Worm (Caenorhabditis elegans) whole organism, late embryonic: ENCODE measurements around the gene lec-7.
A peak's percentile ranks its signal among the peaks of the same experiment; 100 is the strongest.

Source experiments
- F13H6.1 ChIP-seq: sonication (generic microtip); optimal IDR thresholded peaks from 2 replicates; lab custom pipeline; 2016; ENCODE audit warnings: missing genetic modification characterization, missing compliant biosample characterization
- K02D7.2 ChIP-seq: sonication (generic microtip); optimal IDR thresholded peaks from 2 replicates; lab custom pipeline; 2017; ENCODE audit warnings: mild to moderate bottlenecking, missing genetic modification characterization, missing compliant biosample characterization
- T23F11.4 ChIP-seq: fragments of 200-800 bp; sonication (Bioruptor generic); optimal IDR thresholded peaks from 2 replicates; lab custom pipeline; 2018; ENCODE audit warnings: mild to moderate bottlenecking, missing genetic modification characterization, missing compliant biosample characterization
- Y22D7AL.16 ChIP-seq: sonication (generic microtip); optimal IDR thresholded peaks from 2 replicates; lab custom pipeline; 2016; ENCODE audit warnings: missing genetic modification characterization, missing compliant biosample characterization
- ahr-1 ChIP-seq: sonication (generic microtip); optimal IDR thresholded peaks from 2 replicates; lab custom pipeline; 2016; ENCODE audit warnings: missing genetic modification characterization, missing compliant biosample characterization
- ama-1 ChIP-seq: fragments of 150-350 bp; optimal IDR thresholded peaks from 2 replicates; lab custom pipeline; 2014
- ceh-14 ChIP-seq: sonication (generic microtip); optimal IDR thresholded peaks from 2 replicates; lab custom pipeline; 2016; ENCODE audit warnings: missing genotype, missing genetic modification characterization, missing compliant biosample characterization
- ceh-18 ChIP-seq: sonication (generic microtip); optimal IDR thresholded peaks from 2 replicates; lab custom pipeline; 2016; ENCODE audit warnings: missing genetic modification characterization, missing compliant biosample characterization
- ceh-19 ChIP-seq: fragments of 200-800 bp; sonication (Bioruptor generic); optimal IDR thresholded peaks from 2 replicates; lab custom pipeline; 2018; ENCODE audit warnings: mild to moderate bottlenecking, missing genetic modification characterization, missing compliant biosample characterization
- ceh-2 ChIP-seq: sonication (generic microtip); optimal IDR thresholded peaks from 2 replicates; lab custom pipeline; 2016; ENCODE audit warnings: missing genotype, missing genetic modification characterization, missing compliant biosample characterization
- ceh-22 ChIP-seq: sonication (generic microtip); optimal IDR thresholded peaks from 2 replicates; lab custom pipeline; 2017; ENCODE audit warnings: missing biosample characterization, missing genetic modification characterization
- ceh-30 ChIP-seq: fragments of 150-350 bp; optimal IDR thresholded peaks from 2 replicates; lab custom pipeline; 2014; ENCODE audit warnings: missing biosample characterization, missing genetic modification characterization
- ceh-31 ChIP-seq: sonication (generic microtip); optimal IDR thresholded peaks from 2 replicates; lab custom pipeline; 2016; ENCODE audit warnings: missing genetic modification characterization, missing compliant biosample characterization
- ceh-34 ChIP-seq: sonication (generic microtip); optimal IDR thresholded peaks from 2 replicates; lab custom pipeline; 2016; ENCODE audit warnings: mild to moderate bottlenecking, missing genetic modification characterization, missing compliant biosample characterization
- ceh-9 ChIP-seq: sonication (generic microtip); optimal IDR thresholded peaks from 2 replicates; lab custom pipeline; 2016; ENCODE audit warnings: mild to moderate bottlenecking, missing genetic modification characterization, inconsistent platforms, missing compliant biosample characterization
- dve-1 ChIP-seq: sonication (generic microtip); optimal IDR thresholded peaks from 2 replicates; lab custom pipeline; 2017; ENCODE audit warnings: antibody characterized with exemption, mild to moderate bottlenecking, missing genetic modification characterization, missing compliant biosample characterization
- elt-2 ChIP-seq: sonication (generic microtip); optimal IDR thresholded peaks from 2 replicates; lab custom pipeline; 2016; ENCODE audit warnings: missing genetic modification reagents, missing genetic modification characterization, missing compliant biosample characterization
- ets-4 ChIP-seq: sonication (generic microtip); optimal IDR thresholded peaks from 2 replicates; lab custom pipeline; 2016; ENCODE audit warnings: missing genetic modification characterization, missing compliant biosample characterization
- eyg-1 ChIP-seq: sonication (generic microtip); optimal IDR thresholded peaks from 2 replicates; lab custom pipeline; 2016; ENCODE audit warnings: missing genotype, missing genetic modification characterization, missing compliant biosample characterization
- fax-1 ChIP-seq: sonication (generic microtip); optimal IDR thresholded peaks from 2 replicates; lab custom pipeline; 2016; ENCODE audit warnings: missing genotype, missing genetic modification characterization, missing compliant biosample characterization
- fkh-6 ChIP-seq: sonication (generic microtip); optimal IDR thresholded peaks from 2 replicates; lab custom pipeline; 2016; ENCODE audit warnings: missing genetic modification characterization, missing compliant biosample characterization
- gmeb-2 ChIP-seq: sonication (generic microtip); optimal IDR thresholded peaks from 2 replicates; lab custom pipeline; 2016; ENCODE audit warnings: missing genetic modification characterization, inconsistent platforms, missing compliant biosample characterization
- hlh-30 ChIP-seq: sonication (generic microtip); optimal IDR thresholded peaks from 2 replicates; lab custom pipeline; 2017; ENCODE audit warnings: antibody characterized with exemption, missing genetic modification characterization, missing compliant biosample characterization; ENCODE audit not compliant: insufficient read depth
- hlh-6 ChIP-seq: sonication (generic microtip); optimal IDR thresholded peaks from 2 replicates; lab custom pipeline; 2016; ENCODE audit warnings: missing genotype, missing genetic modification characterization, missing compliant biosample characterization
- hlh-8 ChIP-seq: sonication (generic microtip); optimal IDR thresholded peaks from 2 replicates; lab custom pipeline; 2016; ENCODE audit warnings: missing genotype, missing genetic modification characterization, missing compliant biosample characterization
- lin-11 ChIP-seq: fragments of 200-800 bp; sonication (Bioruptor generic); optimal IDR thresholded peaks from 2 replicates; lab custom pipeline; 2018; ENCODE audit warnings: mild to moderate bottlenecking, missing genetic modification characterization, missing compliant biosample characterization
- nhr-232 ChIP-seq: sonication (generic microtip); optimal IDR thresholded peaks from 2 replicates; lab custom pipeline; 2016; ENCODE audit warnings: missing genetic modification characterization, missing compliant biosample characterization
- odd-2 ChIP-seq: sonication (generic microtip); optimal IDR thresholded peaks from 2 replicates; lab custom pipeline; 2017; ENCODE audit warnings: antibody characterized with exemption, mild to moderate bottlenecking, missing genetic modification characterization, missing compliant biosample characterization
- pat-9 ChIP-seq: fragments of 200-800 bp; sonication (Bioruptor generic); optimal IDR thresholded peaks from 2 replicates; lab custom pipeline; 2018; ENCODE audit warnings: mild to moderate bottlenecking, missing genetic modification characterization, moderate library complexity, missing compliant biosample characterization
- pqm-1 ChIP-seq: sonication (generic microtip); optimal IDR thresholded peaks from 2 replicates; lab custom pipeline; 2016; ENCODE audit warnings: missing genetic modification characterization, missing compliant biosample characterization
- pros-1 ChIP-seq: fragments of 150-350 bp; optimal IDR thresholded peaks from 2 replicates; lab custom pipeline; 2014; ENCODE audit warnings: missing biosample characterization, missing genetic modification reagents, missing genetic modification characterization
- sdc-2 ChIP-seq: sonication (generic microtip); optimal IDR thresholded peaks from 2 replicates; lab custom pipeline; 2016; ENCODE audit warnings: missing genotype, missing genetic modification characterization, missing compliant biosample characterization
- tbx-2 ChIP-seq: sonication (generic microtip); optimal IDR thresholded peaks from 2 replicates; lab custom pipeline; 2016; ENCODE audit warnings: missing genetic modification characterization, missing compliant biosample characterization
- tbx-7 ChIP-seq: sonication (generic microtip); optimal IDR thresholded peaks from 2 replicates; lab custom pipeline; 2016; ENCODE audit warnings: missing genotype, missing genetic modification characterization, missing compliant biosample characterization
- ttx-3 ChIP-seq: sonication (generic microtip); optimal IDR thresholded peaks from 2 replicates; lab custom pipeline; 2016; ENCODE audit warnings: missing genetic modification reagents, missing genetic modification characterization, missing compliant biosample characterization
- unc-3 ChIP-seq, 2 experiments: fragments of 200-800 bp in 1 of 2; sonication (Bioruptor generic) in 1 of 2; sonication (generic microtip) in 1 of 2; conservative IDR thresholded peaks in 1 of 2; optimal IDR thresholded peaks in 1 of 2; 2 replicates each; pipeline versions ENCODE4 v1.3.6 to Lab custom; 2016 to 2022; ENCODE audit warnings: missing compliant biosample characterization in 2 of 2, missing genetic modification characterization in 2 of 2, missing genetic modification reagents in 1 of 2
- ztf-16 ChIP-seq: sonication (generic microtip); optimal IDR thresholded peaks from 2 replicates; lab custom pipeline; 2017; ENCODE audit warnings: missing genetic modification characterization, missing compliant biosample characterization

The lec-7 gene

ce11 chrX:9856618-9857017 is 4.8 kb downstream of the lec-7 start, which contains the start of gene R07B1.11:
R07B1.11 (plus strand) TSS chrX:9856918.
- TF ChIP-seq fax-1 (tag; lab: Kevin White, UChicago) = no peak
- TF ChIP-seq nhr-232 (tag; lab: Kevin White, UChicago) = no peak
- no peak for TF ChIP-seq tbx-7
- TF ChIP-seq unc-3 (GFP tag; conservative IDR thresholded peaks at IDR 0.05; lab: Robert Waterston, UW) = no peak
- no peak for TF ChIP-seq unc-3 (tag; optimal IDR thresholded peaks at IDR 0.05; lab: Kevin White, UChicago)
- TF ChIP-seq ceh-22 (tag; lab: Kevin White, UChicago) = no peak
- TF ChIP-seq ceh-34 = no peak
- TF ChIP-seq ceh-2 = no peak
- TF ChIP-seq sdc-2 (tag; lab: Kevin White, UChicago) = no peak
- TF ChIP-seq T23F11.4 (GFP tag; lab: Kevin White, UChicago) = no peak
- no peak for TF ChIP-seq K02D7.2
- TF ChIP-seq ceh-14 = no peak
- TF ChIP-seq tbx-2 (tag; lab: Kevin White, UChicago) = no peak
- TF ChIP-seq hlh-8 (tag; lab: Kevin White, UChicago) = no peak
- no peak for TF ChIP-seq ceh-31
- TF ChIP-seq ceh-19 (GFP tag; lab: Kevin White, UChicago) = no peak

- no peak for TF ChIP-seq hlh-30 (tag; lab: Kevin White, UChicago)
- no peak for TF ChIP-seq F13H6.1
- no peak for TF ChIP-seq pqm-1
- TF ChIP-seq ceh-9 (tag; lab: Kevin White, UChicago) = no peak
These were observed 6.2 kb downstream of the lec-7 start, which contains the start of gene scav-5 for ce11 chrX:9858069-9858468. scav-5 (plus strand) TSS chrX:9858365.

DNA sequence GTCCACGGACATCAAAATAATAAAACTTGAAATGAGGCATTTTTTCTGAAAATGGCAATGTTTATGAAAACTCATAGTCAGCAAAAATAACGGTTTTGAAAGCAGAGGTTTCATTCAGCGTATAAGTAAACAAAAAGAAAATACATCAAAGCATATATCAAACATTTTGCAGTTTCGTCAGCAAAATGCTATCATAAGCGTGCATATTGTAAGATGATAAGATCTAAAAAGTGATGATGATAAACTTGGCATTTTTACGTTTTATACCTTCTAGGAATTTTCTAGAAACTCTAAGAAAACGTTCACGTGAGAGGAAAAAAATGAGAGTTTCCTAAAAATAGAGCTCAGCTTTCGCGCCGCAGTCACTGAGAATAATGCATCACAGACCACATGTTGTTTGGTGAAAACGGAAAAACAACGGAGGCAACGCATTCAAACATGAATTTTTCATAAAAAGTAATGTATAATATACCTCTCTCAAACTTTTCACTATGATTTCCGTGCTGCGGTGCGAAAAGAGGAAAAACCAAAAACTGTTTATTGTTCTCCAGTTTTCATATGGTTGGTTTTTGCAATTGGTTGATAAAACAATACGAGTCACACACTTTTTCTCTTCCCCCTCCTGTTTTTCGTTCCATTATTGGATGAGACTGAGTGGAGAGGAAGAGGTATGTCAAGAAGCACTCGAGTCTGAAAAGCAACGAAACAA is 11.2 kb downstream of the lec-7 start, which contains the start of the genes gst-36 and R07B1.5:
Gene gst-36 (minus strand): TSS at position 45 of the 709 bp plus-strand sequence.
Gene R07B1.5 (plus strand): TSS at position 665 of the 709 bp plus-strand sequence.
- TF ChIP-seq tbx-2 (tag; lab: Kevin White, UChicago) = no peak
- TF ChIP-seq elt-2 (tag; lab: Kevin White, UChicago) = peak; percentile 56

DNA sequence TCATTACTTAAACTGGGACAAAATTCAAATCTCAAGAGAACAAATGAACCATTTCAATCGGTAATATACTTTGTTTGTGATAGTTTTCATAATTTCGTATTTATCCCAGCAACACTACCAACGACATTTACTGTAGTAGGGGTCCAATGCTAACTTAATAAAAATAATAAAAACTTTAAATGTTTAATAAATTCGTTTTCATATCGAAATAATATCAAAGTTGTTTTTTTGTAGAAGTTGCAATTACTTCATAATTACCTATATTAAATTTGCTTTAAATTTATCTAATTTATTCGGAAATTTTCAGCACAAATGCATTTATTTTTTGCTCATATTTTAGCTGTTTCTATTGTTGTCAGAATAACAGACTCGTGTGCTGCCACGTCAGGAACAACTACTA is 14.5 kb downstream of the lec-7 start, which contains the start of gene R07B1.6:
Gene R07B1.6 (plus strand): TSS at position 301 of the 400 bp plus-strand sequence.
- TF ChIP-seq ceh-18 (no peak), ceh-31 (no peak), ets-4 (tag; lab: Kevin White, UChicago) (no peak), ztf-16 (tag; lab: Kevin White, UChicago) (no peak), ama-1 (no peak), pat-9 (tag; lab: Kevin White, UChicago) (no peak), F13H6.1 (no peak), fax-1 (tag; lab: Kevin White, UChicago) (no peak), ttx-3 (tag; lab: Kevin White, UChicago) (no peak), ceh-22 (tag; lab: Kevin White, UChicago) (no peak)

DNA sequence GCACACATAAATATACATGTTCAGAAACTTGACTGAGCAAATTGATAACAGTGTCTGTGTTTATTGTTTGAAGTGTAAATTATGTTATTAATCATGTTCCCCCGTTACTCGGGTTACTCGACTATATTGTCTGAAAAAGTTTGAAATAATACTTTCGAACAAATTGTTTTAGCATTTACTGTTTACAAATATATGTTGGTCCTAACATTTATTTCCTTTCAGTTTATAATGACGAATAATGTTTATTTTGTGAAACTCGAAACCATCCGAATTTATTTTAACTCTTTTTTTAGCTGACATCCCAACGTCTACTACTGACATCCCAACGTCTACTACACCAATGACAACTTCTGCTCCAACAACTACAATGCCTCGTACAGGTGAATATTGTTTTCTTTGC is 17.0 kb downstream of the lec-7 start, which contains the start of gene R07B1.7:
Gene R07B1.7 (plus strand): TSS at position 301 of the 400 bp plus-strand sequence.
- TF ChIP-seq fkh-6 (no peak), ets-4 (tag; lab: Kevin White, UChicago) (no peak), ceh-31 (no peak), ceh-30 (tag; lab: Kevin White, UChicago) (no peak), pros-1 (tag; lab: Kevin White, UChicago) (no peak), Y22D7AL.16 (tag; lab: Kevin White, UChicago) (no peak)

- no peak for TF ChIP-seq eyg-1 (tag; lab: Kevin White, UChicago)
- TF ChIP-seq hlh-30 (tag; lab: Kevin White, UChicago) = no peak
- no peak for TF ChIP-seq ets-4 (tag; lab: Kevin White, UChicago)
- no peak for TF ChIP-seq gmeb-2 (tag; lab: Kevin White, UChicago)
- no peak for TF ChIP-seq tbx-7
- TF ChIP-seq lin-11 (tag; lab: Kevin White, UChicago) = no peak
- no peak for TF ChIP-seq T23F11.4 (GFP tag; lab: Kevin White, UChicago)
- TF ChIP-seq ahr-1 (tag; lab: Kevin White, UChicago) = no peak
- no peak for TF ChIP-seq tbx-2 (tag; lab: Kevin White, UChicago)
- TF ChIP-seq dve-1 (tag; lab: Kevin White, UChicago) = no peak
- no peak for TF ChIP-seq odd-2
- TF ChIP-seq hlh-6 (tag; lab: Kevin White, UChicago) = no peak
These were observed 17.7 kb downstream of the lec-7 start, which contains the start of gene R07B1.13 for ce11 chrX:9869522-9869921. R07B1.13 (plus strand) TSS chrX:9869822.
